Worm (Caenorhabditis elegans): ENCODE results near the gene mbl-1.

The mbl-1 gene

DNA sequence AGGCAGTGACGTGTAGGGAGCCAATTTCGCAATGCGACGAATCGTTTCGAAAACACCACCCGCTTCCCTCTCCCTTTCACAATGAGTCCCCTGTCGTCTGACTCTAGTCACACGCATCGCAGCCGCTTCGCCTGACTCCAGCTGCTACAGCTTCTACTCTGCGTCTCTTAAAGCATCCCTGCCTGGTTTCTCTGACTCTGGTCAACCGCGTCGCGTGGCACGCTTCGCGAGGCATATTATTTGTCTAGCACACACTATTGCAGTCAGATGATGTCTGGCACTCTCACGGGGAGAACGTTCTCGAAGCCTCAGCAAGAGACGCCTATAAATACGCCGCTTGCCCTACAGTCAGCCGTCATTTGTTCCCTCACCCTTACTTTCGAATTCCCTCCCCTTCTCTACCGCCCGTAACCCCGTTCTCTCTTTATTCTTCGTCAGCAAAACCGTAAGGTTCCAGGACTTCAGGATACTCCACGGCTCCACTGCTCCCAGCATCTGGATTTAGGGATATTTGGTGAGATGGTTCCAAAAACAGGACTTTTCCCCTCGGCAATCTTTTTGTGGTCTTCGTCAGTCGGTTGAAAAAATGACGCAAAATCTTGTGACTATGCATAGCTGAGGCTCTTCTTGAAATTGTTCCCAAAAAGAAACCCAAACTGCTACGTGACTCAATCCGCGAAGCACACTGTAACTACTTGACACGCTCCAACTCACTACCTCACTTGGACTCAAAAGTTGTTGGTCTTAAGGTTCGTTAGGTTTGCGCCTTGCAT is 48.7 kb upstream of the mbl-1 start (continued):
- TF ChIP-seq somi-1 (GFP tag; optimal IDR thresholded peaks at IDR 0.05): peak; percentile 95
- peak; percentile 85 for TF ChIP-seq unc-62 (GFP tag; optimal IDR thresholded peaks at IDR 0.05)
- TF ChIP-seq nfya-1 (tag; optimal IDR thresholded peaks at IDR 0.05; ENCODE audit: borderline replicate concordance, insufficient read depth): no peak

DNA sequence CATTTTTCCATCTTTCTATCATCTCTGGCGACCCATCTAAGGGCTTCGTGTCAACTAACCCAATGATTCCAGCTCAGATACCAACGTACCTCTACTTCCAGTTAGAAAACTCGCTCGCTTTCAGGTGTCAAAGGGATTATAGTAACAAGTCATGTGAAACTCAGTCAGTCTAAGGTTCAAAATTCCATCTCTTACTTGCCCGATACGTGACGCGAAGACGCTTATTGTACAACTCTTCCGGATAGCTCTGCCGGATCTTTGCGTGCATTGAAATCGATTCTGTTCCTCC is 48.1 kb upstream of the mbl-1 start:
- no peak for TF ChIP-seq chd-7 (tag; optimal IDR thresholded peaks at IDR 0.05)
- TF ChIP-seq mel-28 (tag; optimal IDR thresholded peaks at IDR 0.05; ENCODE audit: borderline replicate concordance): no peak
- no peak for TF ChIP-seq hsf-1 (GFP tag; IDR thresholded peaks at IDR 0.05)
- TF ChIP-seq dpff-1 (tag; optimal IDR thresholded peaks at IDR 0.05): no peak
- 0 out of 2 replicates have a peak, but pooled peaks have one; percentile 18 for TF ChIP-seq cebp-2 (GFP tag; IDR thresholded peaks at IDR 0.05)
- TF ChIP-seq ama-1 (optimal IDR thresholded peaks at IDR 0.05): peak; percentile 97
- no peak for TF ChIP-seq ama-1 (GFP tag; optimal IDR thresholded peaks at IDR 0.05)
- TF ChIP-seq madf-3 (GFP tag; IDR thresholded peaks at IDR 0.05): peak; percentile 57
- TF ChIP-seq nhr-179 (tag; optimal IDR thresholded peaks at IDR 0.05): no peak
- TF ChIP-seq bed-1 (GFP tag; IDR thresholded peaks at IDR 0.05): no peak
- 0 out of 2 replicates have a peak, but pooled peaks have one; percentile 63 for TF ChIP-seq nfya-2 (GFP tag; IDR thresholded peaks at IDR 0.05)
- no peak for TF ChIP-seq tlf-1 (GFP tag; optimal IDR thresholded peaks at IDR 0.05)
- TF ChIP-seq Y56A3A.18 (GFP tag; IDR thresholded peaks at IDR 0.05): no peak

DNA sequence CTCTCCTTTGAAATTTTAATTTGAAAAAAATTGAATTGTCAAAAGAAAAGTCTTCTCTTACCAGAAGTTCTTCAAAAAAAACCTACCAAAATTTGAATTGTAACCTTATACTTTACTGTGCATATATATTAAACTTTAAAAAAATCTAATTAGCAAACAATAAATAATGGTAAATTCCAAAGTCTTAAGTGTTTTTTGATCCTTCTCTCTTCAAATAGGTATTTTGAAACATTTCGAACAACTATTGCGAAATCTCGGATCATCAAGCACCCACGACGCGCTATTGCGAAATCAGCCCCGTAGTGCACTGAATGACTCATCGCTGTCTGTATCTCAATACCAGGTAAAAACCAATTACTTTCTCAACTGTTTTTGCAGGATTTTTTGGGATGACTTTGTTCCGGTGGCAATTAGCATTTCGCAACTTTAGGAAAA is 47.7 kb upstream of the mbl-1 start:
- TF ChIP-seq C17E4.6 (GFP tag; IDR thresholded peaks at IDR 0.05) (no peak), nhr-80 (tag; optimal IDR thresholded peaks at IDR 0.05) (peak; percentile 78), F57C9.4 (tag; optimal IDR thresholded peaks at IDR 0.05) (no peak), egl-18 (GFP tag; IDR thresholded peaks at IDR 0.05) (peak; percentile 75; the same call in 1 of the 2 replicates), rpc-1 (optimal IDR thresholded peaks at IDR 0.05) (no peak), rpc-1 (tag; optimal IDR thresholded peaks at IDR 0.05) (no peak), ztf-18 (tag; optimal IDR thresholded peaks at IDR 0.05) (no peak), hmg-20 (GFP tag; IDR thresholded peaks at IDR 0.05) (no peak), B0336.3 (GFP tag; IDR thresholded peaks at IDR 0.05) (peak; percentile 41), ekl-4 (GFP tag; IDR thresholded peaks at IDR 0.05) (peak; percentile 77), unc-62 (GFP tag; optimal IDR thresholded peaks at IDR 0.05) (no peak), lag-1 (GFP tag; IDR thresholded peaks at IDR 0.05) (no peak), hmg-1.2 (GFP tag; IDR thresholded peaks at IDR 0.05) (peak; percentile 48), ceh-27 (GFP tag; optimal IDR thresholded peaks at IDR 0.05) (peak; percentile 79), hsf-1 (GFP tag; IDR thresholded peaks at IDR 0.05) (peak; percentile 76), hlh-26 (GFP tag; conservative IDR thresholded peaks at IDR 0.05) (no peak), tbp1 (GFP tag; optimal IDR thresholded peaks at IDR 0.05) (peak; percentile 57), F49E8.2 (tag; optimal IDR thresholded peaks at IDR 0.05; ENCODE audit: insufficient read depth) (no peak), efl-1 (GFP tag; optimal IDR thresholded peaks at IDR 0.05) (no peak), lir-1 (GFP tag; conservative IDR thresholded peaks at IDR 0.05) (peak; percentile 20; the same call in 1 of the 2 replicates), nfya-1 (tag; optimal IDR thresholded peaks at IDR 0.05; ENCODE audit: borderline replicate concordance, insufficient read depth) (no peak), madf-10 (tag; optimal IDR thresholded peaks at IDR 0.05) (peak; percentile 1), ceh-58 (GFP tag; IDR thresholded peaks at IDR 0.05) (peak; percentile 93; the same call in 1 of the 2 replicates), bed-1 (GFP tag; IDR thresholded peaks at IDR 0.05) (peak; percentile 75; the same call in 1 of the 2 replicates), atf-7 (tag; optimal IDR thresholded peaks at IDR 0.05) (peak; percentile 53), nfya-2 (GFP tag; IDR thresholded peaks at IDR 0.05) (peak; percentile 86; the same call in 1 of the 2 replicates), egl-44 (GFP tag; IDR thresholded peaks at IDR 0.05) (peak; percentile 52; the same call in 1 of the 2 replicates), nhr-27 (tag; optimal IDR thresholded peaks at IDR 0.05) (no peak), Y53G8AR.9 (GFP tag; conservative IDR thresholded peaks at IDR 0.05) (peak; percentile 91), lin-26 (GFP tag; IDR thresholded peaks at IDR 0.05) (peak; percentile 74), F52B5.7 (tag; optimal IDR thresholded peaks at IDR 0.05) (peak; percentile 88), K12H6.12 (tag; optimal IDR thresholded peaks at IDR 0.05) (peak; percentile 64), chd-7 (tag; optimal IDR thresholded peaks at IDR 0.05) (peak; percentile 95), F39B2.1 (GFP tag; IDR thresholded peaks at IDR 0.05) (no peak), ets-4 (GFP tag; optimal IDR thresholded peaks at IDR 0.05) (peak; percentile 85)

Measured in whole organism, young adult.